Fruit fly (Drosophila melanogaster) whole organism, embryonic: ENCODE results near the gene smg.

Source experiments
- BtbVII ChIP-seq: fragments of 200-800 bp; sonication (Bioruptor generic); optimal IDR thresholded peaks from 3 replicates; lab custom pipeline; 2017; ENCODE audit warnings: missing biosample characterization, mild to moderate bottlenecking, missing genetic modification characterization
- C15 ChIP-seq: fragments of 200-800 bp; sonication (Bioruptor generic); IDR thresholded peaks from 3 replicates; pipeline ENCODE4 v1.3.6; 2022; ENCODE audit warnings: missing biosample characterization, missing genetic modification characterization
- CG11093 ChIP-seq: fragments of 200-800 bp; sonication (Bioruptor generic); IDR thresholded peaks from 3 replicates; pipeline ENCODE4 v1.3.6; 2022; ENCODE audit warnings: missing biosample characterization, missing genetic modification characterization
- CG12155 ChIP-seq: fragments of 200-800 bp; sonication (Bioruptor generic); optimal IDR thresholded peaks from 3 replicates; lab custom pipeline; 2016; ENCODE audit warnings: missing biosample characterization, missing genetic modification characterization
- CG12769 ChIP-seq: fragments of 200-800 bp; sonication (Bioruptor generic); optimal IDR thresholded peaks from 2 replicates; lab custom pipeline; 2019; ENCODE audit warnings: missing biosample characterization, mild to moderate bottlenecking, missing genetic modification characterization, moderate library complexity
- CG13424 ChIP-seq: fragments of 200-800 bp; sonication (Bioruptor generic); optimal IDR thresholded peaks from 2 replicates; lab custom pipeline; 2019; ENCODE audit warnings: missing biosample characterization, mild to moderate bottlenecking, missing genetic modification characterization, moderate library complexity
- CG1529 ChIP-seq: fragments of 200-800 bp; sonication (Bioruptor generic); optimal IDR thresholded peaks from 3 replicates; lab custom pipeline; 2018; ENCODE audit warnings: missing biosample characterization, missing genetic modification characterization
- CG16813 ChIP-seq: fragments of 200-800 bp; sonication (Bioruptor generic); IDR thresholded peaks from 3 replicates; pipeline ENCODE4 v1.3.6; 2022; ENCODE audit warnings: missing biosample characterization, missing genetic modification characterization; ENCODE audit not compliant: partially characterized antibody
- CG16815 ChIP-seq: fragments of 200-800 bp; sonication (Bioruptor generic); optimal IDR thresholded peaks from 3 replicates; lab custom pipeline; 2017; ENCODE audit warnings: missing biosample characterization, mild to moderate bottlenecking, missing genetic modification characterization
- CG17359 ChIP-seq: fragments of 200-800 bp; sonication (Bioruptor generic); optimal IDR thresholded peaks from 3 replicates; lab custom pipeline; 2018; ENCODE audit warnings: missing biosample characterization, mild to moderate bottlenecking, missing genetic modification characterization, moderate library complexity
- CG17912 ChIP-seq: fragments of 200-800 bp; sonication (Bioruptor generic); optimal IDR thresholded peaks from 2 replicates; lab custom pipeline; 2018; ENCODE audit warnings: missing biosample characterization, mild to moderate bottlenecking, missing genetic modification characterization
- CG18011 ChIP-seq: fragments of 200-800 bp; sonication (Bioruptor generic); optimal IDR thresholded peaks from 2 replicates; lab custom pipeline; 2017; ENCODE audit warnings: missing biosample characterization, missing genetic modification characterization, mild to moderate bottlenecking, moderate library complexity, missing genotype
- CG2678 ChIP-seq: fragments of 200-800 bp; sonication (Bioruptor generic); optimal IDR thresholded peaks from 3 replicates; lab custom pipeline; 2019; ENCODE audit warnings: missing biosample characterization, mild to moderate bottlenecking, missing genetic modification characterization, moderate library complexity
- CG32532 ChIP-seq: fragments of 200-800 bp; sonication (Bioruptor generic); IDR thresholded peaks from 2 replicates; pipeline ENCODE4 v1.3.6; 2022; ENCODE audit warnings: missing biosample characterization, missing genetic modification characterization
- CG5953 ChIP-seq: fragments of 200-800 bp; sonication (Bioruptor generic); IDR thresholded peaks from 2 replicates; pipeline ENCODE4 v1.3.6; 2022; ENCODE audit warnings: missing biosample characterization, missing genetic modification characterization
- CG6254 ChIP-seq: fragments of 200-800 bp; sonication (Bioruptor generic); optimal IDR thresholded peaks from 3 replicates; lab custom pipeline; 2017; ENCODE audit warnings: mild to moderate bottlenecking, missing biosample characterization, missing genetic modification reagents, missing genetic modification characterization
- Camta ChIP-seq: fragments of 200-800 bp; sonication (Bioruptor generic); optimal IDR thresholded peaks from 2 replicates; lab custom pipeline; 2016; ENCODE audit warnings: missing biosample characterization, missing genetic modification characterization
- D19B ChIP-seq: fragments of 200-800 bp; sonication (Bioruptor generic); optimal IDR thresholded peaks from 2 replicates; lab custom pipeline; 2017; ENCODE audit warnings: missing biosample characterization, mild to moderate bottlenecking, missing genetic modification characterization
- Doc3 ChIP-seq: fragments of 200-800 bp; sonication (Bioruptor generic); IDR thresholded peaks from 3 replicates; pipeline ENCODE4 v1.3.6; 2022; ENCODE audit warnings: missing biosample characterization, missing genetic modification characterization; ENCODE audit not compliant: partially characterized antibody
- Hr51 ChIP-seq, 2 experiments: fragments of 200-800 bp; sonication (Bioruptor generic); optimal IDR thresholded peaks; 2 replicates in 1 of 2; 3 replicates in 1 of 2; lab custom pipeline; 2016 to 2018; ENCODE audit warnings: missing biosample characterization in 2 of 2, missing genetic modification characterization in 2 of 2, mild to moderate bottlenecking in 1 of 2, moderate library complexity in 1 of 2
- Myb ChIP-seq: fragments of 200-800 bp; sonication (Bioruptor generic); optimal IDR thresholded peaks from 2 replicates; lab custom pipeline; 2016; ENCODE audit warnings: missing biosample characterization, missing genetic modification characterization
- Oaz ChIP-seq: fragments of 200-800 bp; sonication (Bioruptor generic); IDR thresholded peaks from 2 replicates; pipeline ENCODE4 v1.3.6; 2022; ENCODE audit warnings: missing biosample characterization, missing genetic modification characterization
- PHDP ChIP-seq: fragments of 200-800 bp; sonication (Bioruptor generic); optimal IDR thresholded peaks from 3 replicates; lab custom pipeline; 2018; ENCODE audit warnings: missing biosample characterization, mild to moderate bottlenecking, missing genetic modification characterization, moderate library complexity
- Ptx1 ChIP-seq: fragments of 200-800 bp; sonication (Bioruptor generic); IDR thresholded peaks from 2 replicates; pipeline ENCODE4 v1.3.6; 2022; ENCODE audit warnings: missing biosample characterization, missing genetic modification characterization
- Side ChIP-seq: fragments of 200-800 bp; sonication (Bioruptor generic); optimal IDR thresholded peaks from 2 replicates; lab custom pipeline; 2016; ENCODE audit warnings: missing biosample characterization, missing genetic modification characterization
- Sin3A ChIP-seq: fragments of >200 bp; optimal IDR thresholded peaks from 2 replicates; lab custom pipeline; 2018
- Spps ChIP-seq: fragments of 200-800 bp; sonication (Bioruptor generic); optimal IDR thresholded peaks from 2 replicates; lab custom pipeline; 2018; ENCODE audit warnings: missing biosample characterization, mild to moderate bottlenecking, missing genetic modification characterization
- Sry-δ ChIP-seq: fragments of 200-800 bp; sonication (Bioruptor generic); optimal IDR thresholded peaks from 2 replicates; lab custom pipeline; 2016; ENCODE audit warnings: missing biosample characterization, missing genetic modification characterization
- amos ChIP-seq: fragments of 200-800 bp; sonication (Bioruptor generic); IDR thresholded peaks from 2 replicates; pipeline ENCODE4 v1.3.6; 2022; ENCODE audit warnings: missing biosample characterization, missing genetic modification characterization; ENCODE audit not compliant: partially characterized antibody
- ara ChIP-seq: fragments of 200-800 bp; sonication (Bioruptor generic); IDR thresholded peaks from 2 replicates; pipeline ENCODE4 v1.3.6; 2022; ENCODE audit warnings: missing biosample characterization, missing genetic modification characterization
- az2 ChIP-seq: fragments of 200-800 bp; sonication (Bioruptor generic); optimal IDR thresholded peaks from 3 replicates; lab custom pipeline; 2016; ENCODE audit warnings: missing biosample characterization, missing genetic modification characterization
- br ChIP-seq: fragments of >200 bp; optimal IDR thresholded peaks from 2 replicates; lab custom pipeline; 2017
- caup ChIP-seq: fragments of 200-800 bp; sonication (Bioruptor generic); optimal IDR thresholded peaks from 3 replicates; lab custom pipeline; 2017; ENCODE audit warnings: missing biosample characterization, mild to moderate bottlenecking, missing genetic modification characterization, moderate library complexity; ENCODE audit not compliant: severe bottlenecking
- croc ChIP-seq: fragments of 200-800 bp; sonication (Bioruptor generic); conservative IDR thresholded peaks from 3 replicates; pipeline ENCODE4 v1.3.6; 2022; ENCODE audit warnings: missing biosample characterization, missing genetic modification characterization
- ems ChIP-seq: fragments of 200-800 bp; sonication (Bioruptor generic); optimal IDR thresholded peaks from 3 replicates; lab custom pipeline; 2016; ENCODE audit warnings: missing biosample characterization, missing genetic modification characterization
- fru ChIP-seq: fragments of >200 bp; optimal IDR thresholded peaks from 2 replicates; lab custom pipeline; 2017
- h ChIP-seq: fragments of >200 bp; optimal IDR thresholded peaks from 2 replicates; lab custom pipeline; 2017
- kah ChIP-seq: fragments of 200-800 bp; sonication (Bioruptor generic); optimal IDR thresholded peaks from 2 replicates; lab custom pipeline; 2018; ENCODE audit warnings: missing biosample characterization, mild to moderate bottlenecking, missing genetic modification characterization
- lab ChIP-seq: fragments of 200-800 bp; sonication (Bioruptor generic); optimal IDR thresholded peaks from 3 replicates; lab custom pipeline; 2017; ENCODE audit warnings: missing biosample characterization, missing genetic modification characterization, mild to moderate bottlenecking, moderate library complexity, missing genetic modification reagents
- lbe ChIP-seq: fragments of 200-800 bp; sonication (Bioruptor generic); optimal IDR thresholded peaks from 2 replicates; lab custom pipeline; 2016; ENCODE audit warnings: missing biosample characterization, mild to moderate bottlenecking, missing genetic modification characterization
- odd ChIP-seq: fragments of 200-800 bp; sonication (Bioruptor generic); optimal IDR thresholded peaks from 2 replicates; lab custom pipeline; 2017; ENCODE audit warnings: missing biosample characterization, mild to moderate bottlenecking, missing genetic modification characterization
- p53 ChIP-seq: fragments of 200-800 bp; sonication (Bioruptor generic); optimal IDR thresholded peaks from 2 replicates; lab custom pipeline; 2016; ENCODE audit warnings: missing biosample characterization, missing genetic modification characterization
- psq ChIP-seq: fragments of 200-800 bp; sonication (Bioruptor generic); optimal IDR thresholded peaks from 2 replicates; lab custom pipeline; 2017; ENCODE audit warnings: missing biosample characterization, missing genetic modification characterization
- pzg ChIP-seq: fragments of 200-800 bp; sonication (Bioruptor generic); optimal IDR thresholded peaks from 3 replicates; lab custom pipeline; 2018; ENCODE audit warnings: missing biosample characterization, mild to moderate bottlenecking, missing genetic modification characterization, moderate library complexity
- sqz ChIP-seq: fragments of 200-800 bp; sonication (Bioruptor generic); optimal IDR thresholded peaks from 3 replicates; lab custom pipeline; 2018; ENCODE audit warnings: missing biosample characterization, mild to moderate bottlenecking, missing genetic modification characterization
- sr ChIP-seq: fragments of 200-800 bp; sonication (Bioruptor generic); IDR thresholded peaks from 3 replicates; pipeline ENCODE4 v1.3.6; 2022; ENCODE audit warnings: missing biosample characterization, missing genetic modification characterization
- tll ChIP-seq, 2 experiments: fragments of 200-800 bp in 1 of 2; fragments of >200 bp in 1 of 2; sonication (Bioruptor generic) in 1 of 2; optimal IDR thresholded peaks; 2 replicates each; lab custom pipeline; 2017 to 2019; ENCODE audit warnings: missing biosample characterization in 2 of 2, missing genetic modification characterization in 2 of 2, mild to moderate bottlenecking in 1 of 2, moderate library complexity in 1 of 2
- ttk ChIP-seq: fragments of 200-800 bp; sonication (Bioruptor generic); IDR thresholded peaks from 2 replicates; pipeline ENCODE4 v2.1.2; 2022; ENCODE audit warnings: missing biosample characterization, missing genetic modification characterization
- tup ChIP-seq: fragments of 200-800 bp; sonication (Bioruptor generic); optimal IDR thresholded peaks from 2 replicates; lab custom pipeline; 2016; ENCODE audit warnings: missing biosample characterization, mild to moderate bottlenecking, missing genetic modification characterization, moderate library complexity

The smg gene

DNA sequence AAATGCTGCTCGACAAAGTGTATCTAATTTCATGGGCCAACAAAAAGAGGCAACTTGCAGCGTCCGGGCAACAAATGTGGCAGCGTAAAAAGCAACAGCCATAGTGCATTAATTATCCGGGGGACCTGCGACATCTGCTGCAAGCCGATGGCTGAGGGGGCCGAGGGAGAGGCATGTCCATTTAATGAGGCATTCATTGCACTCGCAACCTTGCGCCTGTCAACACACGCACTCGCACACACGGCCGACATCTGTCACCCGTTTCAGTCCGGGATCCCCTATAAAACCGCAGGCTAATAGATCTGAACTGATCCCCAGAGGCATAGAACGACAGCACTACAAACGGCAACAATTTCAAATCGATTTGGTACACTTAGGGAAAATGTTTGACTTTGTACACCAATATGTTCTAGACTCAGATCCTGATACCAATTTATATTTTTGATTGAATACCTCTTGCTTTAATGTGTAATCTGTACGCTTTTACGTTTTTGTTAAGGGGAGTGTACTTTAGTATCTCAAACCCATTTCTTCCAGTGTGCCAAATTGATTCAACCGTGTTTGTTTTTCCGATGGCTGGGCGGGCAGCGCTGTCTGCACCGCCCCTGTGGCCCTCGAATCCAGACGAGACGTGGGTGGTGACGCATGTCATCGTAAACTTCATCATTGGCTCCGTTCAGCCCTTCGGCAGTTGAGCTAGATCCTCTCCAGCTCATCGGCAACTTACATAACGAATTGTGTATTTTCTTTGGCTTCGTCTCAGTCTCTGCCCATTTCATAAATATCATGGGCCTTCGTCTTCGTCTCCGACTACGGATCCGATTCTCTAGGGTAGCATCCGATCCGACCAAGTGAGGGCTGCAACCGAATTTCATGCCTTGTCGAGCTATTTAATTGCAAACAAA, 13.9 kb upstream of the smg start (continued):
- TF ChIP-seq CG13424 (tag; lab: Kevin White, UChicago) (peak; percentile 67), Sin3A (no peak), ara (GFP tag; lab: Robert Waterston, UW) (peak; percentile 89), C15 (no peak), lab (GFP tag; lab: Kevin White, UChicago) (peak; percentile 34), CG17359 (peak; percentile 73), CG12769 (tag; lab: Kevin White, UChicago) (peak; percentile 40), Doc3 (GFP tag; lab: Robert Waterston, UW) (no peak), croc (GFP tag; lab: Robert Waterston, UW) (peak; percentile 85), CG12155 (peak; percentile 49), kah (GFP tag; lab: Kevin White, UChicago) (no peak), psq (no peak), fru (no peak), pzg (GFP tag; lab: Kevin White, UChicago) (no peak), sqz (GFP tag; lab: Kevin White, UChicago) (peak; percentile 65), br (lab: Kevin White, UChicago) (no peak), Side (GFP tag; lab: Kevin White, UChicago) (peak; percentile 81), CG18011 (GFP tag; lab: Kevin White, UChicago) (no peak), odd (GFP tag; lab: Kevin White, UChicago) (peak; percentile 23), Sry-δ (peak; percentile 38), PHDP (tag; lab: Kevin White, UChicago) (no peak), az2 (peak; percentile 72), ems (GFP tag; lab: Kevin White, UChicago) (peak; percentile 68), CG6254 (peak; percentile 83), BtbVII (GFP tag; lab: Kevin White, UChicago) (no peak), Myb (GFP tag; lab: Kevin White, UChicago) (peak; percentile 46), CG11093 (GFP tag; lab: Robert Waterston, UW) (peak; percentile 80), CG5953 (GFP tag; lab: Robert Waterston, UW) (peak; percentile 45; the same call in 1 of the 2 replicates), h (lab: Kevin White, UChicago) (no peak), CG16815 (GFP tag; lab: Kevin White, UChicago) (peak; percentile 87), lbe (no peak), p53 (GFP tag; lab: Kevin White, UChicago) (peak; percentile 79), CG32532 (GFP tag; lab: Robert Waterston, UW) (0 out of 2 replicates have a peak, but pooled peaks have one; percentile 27), Ptx1 (GFP tag; lab: Robert Waterston, UW) (peak; percentile 69), CG1529 (GFP tag; lab: Kevin White, UChicago) (peak; percentile 49), sr (GFP tag; lab: Robert Waterston, UW) (no peak; the same call in 2 of the 3 replicates), CG16813 (GFP tag; lab: Robert Waterston, UW) (no peak), Hr51 (GFP tag; optimal IDR thresholded peaks at IDR 0.05; lab: Kevin White, UChicago) (peak in 1 of 2 experiments; percentile 62), tup (no peak), caup (GFP tag; lab: Kevin White, UChicago) (peak; percentile 4), ttk (peak; percentile 75), CG17912 (no peak), Spps (tag; lab: Kevin White, UChicago) (peak; percentile 72), CG2678 (tag; lab: Kevin White, UChicago) (peak; percentile 79), amos (GFP tag; lab: Robert Waterston, UW) (no peak), Oaz (GFP tag; lab: Robert Waterston, UW) (no peak), D19B (GFP tag; lab: Kevin White, UChicago) (no peak), tll (GFP tag; optimal IDR thresholded peaks at IDR 0.05; lab: Kevin White, UChicago) (peak in 1 of 2 experiments; percentile 16), Camta (peak; percentile 85)
